Worm (Caenorhabditis elegans): ENCODE data around the gene T13H5.8.

DNA sequence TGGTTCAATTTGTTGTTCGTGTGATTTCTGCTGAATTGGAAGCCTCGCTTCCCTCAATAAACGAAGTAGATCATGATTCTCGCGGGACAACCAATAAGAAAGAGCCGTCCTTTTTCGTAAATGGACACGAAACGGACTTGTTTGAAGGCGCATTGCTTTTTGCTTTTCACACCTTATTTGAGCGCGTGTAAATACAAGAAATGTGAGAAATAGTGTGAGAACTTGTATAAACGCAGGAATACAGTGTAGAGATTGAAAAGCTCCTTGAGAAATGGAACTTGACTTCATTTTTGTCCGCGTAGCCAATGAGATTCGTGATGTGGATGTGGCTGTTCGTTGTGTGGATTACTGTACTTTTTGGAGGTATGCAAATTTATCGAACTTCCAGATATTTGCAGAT is 2.3 kb downstream of the T13H5.8 start, which contains the start of gene cht-2:
- TF ChIP-seq lin-29 (GFP tag; IDR thresholded peaks at IDR 0.05) = no peak
- TF ChIP-seq sdz-12 (GFP tag; optimal IDR thresholded peaks at IDR 0.05) = no peak
- no peak for TF ChIP-seq fkh-10 (GFP tag; optimal IDR thresholded peaks at IDR 0.05)
- TF ChIP-seq lin-13 (GFP tag; optimal IDR thresholded peaks at IDR 0.05) = no peak
- no peak for TF ChIP-seq zag-1 (tag; optimal IDR thresholded peaks at IDR 0.05)
- TF ChIP-seq nhr-28 (tag; optimal IDR thresholded peaks at IDR 0.05) = no peak
- no peak for TF ChIP-seq lin-39 (tag; optimal IDR thresholded peaks at IDR 0.05)
- no peak for TF ChIP-seq ces-1 (GFP tag; optimal IDR thresholded peaks at IDR 0.05)
- no peak for TF ChIP-seq nhr-10 (tag; optimal IDR thresholded peaks at IDR 0.05)
